Fruit fly (Drosophila melanogaster) whole organism, embryonic: ENCODE results near the gene Dic4.

ENCODE experiments used
- Atf6 ChIP-seq: fragments of 200-800 bp; sonication (Bioruptor generic); IDR thresholded peaks from 2 replicates; pipeline ENCODE4 v1.3.6; 2022; ENCODE audit warnings: missing biosample characterization, missing genetic modification characterization
- CG10431 ChIP-seq: fragments of 200-800 bp; sonication (Bioruptor generic); optimal IDR thresholded peaks from 3 replicates; lab custom pipeline; 2018; ENCODE audit warnings: missing biosample characterization, mild to moderate bottlenecking, missing genetic modification characterization
- CG11723 ChIP-seq: fragments of 200-800 bp; sonication (Bioruptor generic); optimal IDR thresholded peaks from 2 replicates; lab custom pipeline; 2017; ENCODE audit warnings: missing biosample characterization, mild to moderate bottlenecking, missing genetic modification characterization
- CG12104 ChIP-seq: fragments of 200-800 bp; sonication (Bioruptor generic); optimal IDR thresholded peaks from 3 replicates; lab custom pipeline; 2016; ENCODE audit warnings: missing biosample characterization, missing genetic modification characterization
- CG12155 ChIP-seq: fragments of 200-800 bp; sonication (Bioruptor generic); optimal IDR thresholded peaks from 3 replicates; lab custom pipeline; 2016; ENCODE audit warnings: missing biosample characterization, missing genetic modification characterization
- CG13296 ChIP-seq: fragments of 200-800 bp; sonication (Bioruptor generic); optimal IDR thresholded peaks from 3 replicates; lab custom pipeline; 2018; ENCODE audit warnings: missing biosample characterization, mild to moderate bottlenecking, missing genetic modification characterization
- CG14710 ChIP-seq: fragments of 200-800 bp; sonication (Bioruptor generic); optimal IDR thresholded peaks from 3 replicates; lab custom pipeline; 2019; ENCODE audit warnings: missing biosample characterization, mild to moderate bottlenecking, missing genetic modification characterization, moderate library complexity
- CG15479 ChIP-seq: fragments of 200-800 bp; sonication (Bioruptor generic); optimal IDR thresholded peaks from 3 replicates; lab custom pipeline; 2019; ENCODE audit warnings: missing biosample characterization, mild to moderate bottlenecking, missing genetic modification characterization, moderate library complexity
- CG1647 ChIP-seq: fragments of 200-800 bp; sonication (Bioruptor generic); optimal IDR thresholded peaks from 3 replicates; lab custom pipeline; 2016; ENCODE audit warnings: missing biosample characterization, missing genetic modification characterization
- CG16815 ChIP-seq: fragments of 200-800 bp; sonication (Bioruptor generic); optimal IDR thresholded peaks from 3 replicates; lab custom pipeline; 2017; ENCODE audit warnings: missing biosample characterization, mild to moderate bottlenecking, missing genetic modification characterization
- CG17829 ChIP-seq: fragments of 200-800 bp; optimal IDR thresholded peaks from 2 replicates; lab custom pipeline; 2019; ENCODE audit warnings: missing biosample characterization, mild to moderate bottlenecking, missing genetic modification characterization, moderate library complexity
- CG18011 ChIP-seq: fragments of 200-800 bp; sonication (Bioruptor generic); optimal IDR thresholded peaks from 2 replicates; lab custom pipeline; 2017; ENCODE audit warnings: missing biosample characterization, missing genetic modification characterization, mild to moderate bottlenecking, moderate library complexity, missing genotype
- CG2116 ChIP-seq: fragments of 200-800 bp; sonication (Bioruptor generic); optimal IDR thresholded peaks from 3 replicates; lab custom pipeline; 2018; ENCODE audit warnings: missing biosample characterization, mild to moderate bottlenecking, missing genetic modification characterization
- CG2712 ChIP-seq: fragments of 200-800 bp; optimal IDR thresholded peaks from 3 replicates; lab custom pipeline; 2019; ENCODE audit warnings: missing biosample characterization, mild to moderate bottlenecking, missing genetic modification characterization, moderate library complexity
- CG31224 ChIP-seq: fragments of 200-800 bp; sonication (Bioruptor generic); IDR thresholded peaks from 2 replicates; pipeline ENCODE4 v1.3.6; 2022; ENCODE audit warnings: missing biosample characterization, missing genetic modification characterization
- CG31365 ChIP-seq: fragments of 200-800 bp; sonication (Bioruptor generic); optimal IDR thresholded peaks from 2 replicates; lab custom pipeline; 2018; ENCODE audit warnings: missing biosample characterization, mild to moderate bottlenecking, missing genetic modification characterization
- CG32767 ChIP-seq: fragments of 200-800 bp; sonication (Bioruptor generic); IDR thresholded peaks from 2 replicates; pipeline ENCODE4 v1.3.6; 2022; ENCODE audit warnings: missing biosample characterization, missing genetic modification characterization
- CG34224 ChIP-seq: fragments of 200-800 bp; sonication (Bioruptor generic); IDR thresholded peaks from 3 replicates; pipeline ENCODE4 v1.3.6; 2022; ENCODE audit warnings: missing biosample characterization, missing genetic modification characterization; ENCODE audit not compliant: partially characterized antibody
- CG6254 ChIP-seq: fragments of 200-800 bp; sonication (Bioruptor generic); optimal IDR thresholded peaks from 3 replicates; lab custom pipeline; 2017; ENCODE audit warnings: mild to moderate bottlenecking, missing biosample characterization, missing genetic modification reagents, missing genetic modification characterization
- CG8478 ChIP-seq: fragments of >200 bp; optimal IDR thresholded peaks from 2 replicates; lab custom pipeline; 2018
- CG9609 ChIP-seq: fragments of 200-800 bp; sonication (Bioruptor generic); optimal IDR thresholded peaks from 3 replicates; lab custom pipeline; 2016; ENCODE audit warnings: missing biosample characterization, missing genetic modification characterization
- CoRest ChIP-seq: fragments of 200-800 bp; sonication (Bioruptor generic); optimal IDR thresholded peaks from 3 replicates; lab custom pipeline; 2018; ENCODE audit warnings: missing biosample characterization, mild to moderate bottlenecking, missing genetic modification characterization, moderate library complexity
- D19B ChIP-seq: fragments of 200-800 bp; sonication (Bioruptor generic); optimal IDR thresholded peaks from 2 replicates; lab custom pipeline; 2017; ENCODE audit warnings: missing biosample characterization, mild to moderate bottlenecking, missing genetic modification characterization
- Dbx ChIP-seq: fragments of 200-800 bp; sonication (Bioruptor generic); IDR thresholded peaks from 3 replicates; pipeline ENCODE4 v1.3.6; 2022; ENCODE audit warnings: missing biosample characterization, missing genetic modification characterization
- ERR ChIP-seq: fragments of 200-800 bp; sonication (Bioruptor generic); optimal IDR thresholded peaks from 2 replicates; lab custom pipeline; 2016; ENCODE audit warnings: missing biosample characterization, missing genetic modification characterization
- Fer3 ChIP-seq: fragments of 200-800 bp; sonication (Bioruptor generic); optimal IDR thresholded peaks from 2 replicates; lab custom pipeline; 2018; ENCODE audit warnings: missing biosample characterization, mild to moderate bottlenecking, missing genetic modification characterization, moderate library complexity
- HLH54F ChIP-seq: fragments of 200-800 bp; sonication (Bioruptor generic); optimal IDR thresholded peaks from 3 replicates; lab custom pipeline; 2016; ENCODE audit warnings: missing biosample characterization, missing genetic modification characterization
- Hmx ChIP-seq: fragments of 200-800 bp; sonication (Bioruptor generic); optimal IDR thresholded peaks from 2 replicates; lab custom pipeline; 2016; ENCODE audit warnings: missing biosample characterization, missing genetic modification characterization
- Lim3 ChIP-seq: fragments of 200-800 bp; sonication (Bioruptor generic); IDR thresholded peaks from 2 replicates; pipeline ENCODE4 v1.3.6; 2022; ENCODE audit warnings: missing biosample characterization, missing genetic modification characterization
- Poxn ChIP-seq: fragments of 200-800 bp; sonication (Bioruptor generic); IDR thresholded peaks from 2 replicates; pipeline ENCODE4 v1.3.6; 2022; ENCODE audit warnings: missing biosample characterization, missing genetic modification characterization
- Ravus ChIP-seq: fragments of 200-800 bp; sonication (Bioruptor generic); IDR thresholded peaks from 2 replicates; pipeline ENCODE4 v1.3.6; 2022; ENCODE audit warnings: missing biosample characterization, missing genetic modification characterization
- Ssrp ChIP-seq: fragments of 200-800 bp; sonication (Bioruptor generic); optimal IDR thresholded peaks from 2 replicates; lab custom pipeline; 2018; ENCODE audit warnings: missing biosample characterization, mild to moderate bottlenecking, missing genetic modification characterization, moderate library complexity
- Trl ChIP-seq, 3 experiments: fragments of >200 bp in 2 of 3; fragments of 200-800 bp in 1 of 3; sonication (Bioruptor generic) in 1 of 3; optimal IDR thresholded peaks; 2 replicates in 1 of 3; 3 replicates in 2 of 3; lab custom pipeline; 2016 to 2017; ENCODE audit warnings: missing biosample characterization in 1 of 3, missing genetic modification characterization in 1 of 3
- Vsx1 ChIP-seq: fragments of 200-800 bp; sonication (Bioruptor generic); optimal IDR thresholded peaks from 2 replicates; lab custom pipeline; 2017; ENCODE audit warnings: missing biosample characterization, mild to moderate bottlenecking, missing genetic modification characterization, missing genetic modification reagents
- bcd ChIP-seq: fragments of 200-800 bp; sonication (Bioruptor generic); optimal IDR thresholded peaks from 2 replicates; lab custom pipeline; 2017; ENCODE audit warnings: missing biosample characterization, mild to moderate bottlenecking, missing genetic modification characterization
- btn ChIP-seq: fragments of 200-800 bp; sonication (Bioruptor generic); optimal IDR thresholded peaks from 2 replicates; lab custom pipeline; 2016; ENCODE audit warnings: missing biosample characterization, missing genetic modification characterization
- crp ChIP-seq, 2 experiments: fragments of 200-800 bp; sonication (Bioruptor generic); optimal IDR thresholded peaks; 2 replicates in 1 of 2; 3 replicates in 1 of 2; lab custom pipeline; 2017; ENCODE audit warnings: missing biosample characterization in 2 of 2, missing genetic modification characterization in 2 of 2, mild to moderate bottlenecking in 1 of 2, moderate library complexity in 1 of 2
- dati ChIP-seq: fragments of 200-800 bp; sonication (Bioruptor generic); IDR thresholded peaks from 2 replicates; pipeline ENCODE4 v1.3.6; 2022; ENCODE audit warnings: missing biosample characterization, missing genetic modification characterization
- dimm ChIP-seq: fragments of 200-800 bp; sonication (Bioruptor generic); IDR thresholded peaks from 2 replicates; pipeline ENCODE4 v1.3.6; 2022; ENCODE audit warnings: missing biosample characterization, missing genetic modification characterization
- fd3F ChIP-seq: fragments of 200-800 bp; sonication (Bioruptor generic); optimal IDR thresholded peaks from 2 replicates; lab custom pipeline; 2018; ENCODE audit warnings: missing biosample characterization, mild to moderate bottlenecking, missing genetic modification characterization, moderate library complexity
- ftz-f1 ChIP-seq: fragments of 200-800 bp; sonication (Bioruptor generic); optimal IDR thresholded peaks from 2 replicates; lab custom pipeline; 2016; ENCODE audit warnings: missing biosample characterization, missing genetic modification characterization
- gce ChIP-seq: fragments of 200-800 bp; sonication (Bioruptor generic); IDR thresholded peaks from 3 replicates; pipeline ENCODE4 v1.3.6; 2022; ENCODE audit warnings: missing biosample characterization, missing genetic modification characterization
- jing ChIP-seq: fragments of 200-800 bp; sonication (Bioruptor generic); optimal IDR thresholded peaks from 2 replicates; lab custom pipeline; 2018; ENCODE audit warnings: missing biosample characterization, mild to moderate bottlenecking, missing genetic modification characterization
- lab ChIP-seq: fragments of 200-800 bp; sonication (Bioruptor generic); optimal IDR thresholded peaks from 3 replicates; lab custom pipeline; 2017; ENCODE audit warnings: missing biosample characterization, missing genetic modification characterization, mild to moderate bottlenecking, moderate library complexity, missing genetic modification reagents
- nau ChIP-seq: fragments of 200-800 bp; sonication (Bioruptor generic); optimal IDR thresholded peaks from 3 replicates; lab custom pipeline; 2017; ENCODE audit warnings: missing biosample characterization, mild to moderate bottlenecking, missing genetic modification characterization, missing genetic modification reagents
- row ChIP-seq: fragments of 200-800 bp; sonication (Bioruptor generic); IDR thresholded peaks from 3 replicates; pipeline ENCODE4 v1.3.6; 2022; ENCODE audit warnings: missing biosample characterization, missing genetic modification characterization
- seq ChIP-seq: fragments of 200-800 bp; sonication (Bioruptor generic); IDR thresholded peaks from 2 replicates; pipeline ENCODE4 v1.3.6; 2022; ENCODE audit warnings: missing biosample characterization, missing genetic modification characterization
- so ChIP-seq: fragments of 200-800 bp; sonication (Bioruptor generic); IDR thresholded peaks from 3 replicates; pipeline ENCODE4 v1.3.6; 2022; ENCODE audit warnings: missing biosample characterization, missing genetic modification characterization
- tio ChIP-seq: fragments of 200-800 bp; sonication (Bioruptor generic); optimal IDR thresholded peaks from 2 replicates; lab custom pipeline; 2017; ENCODE audit warnings: missing biosample characterization, missing genetic modification characterization, inconsistent platforms
- tna ChIP-seq: fragments of 200-800 bp; sonication (Bioruptor generic); IDR thresholded peaks from 2 replicates; pipeline ENCODE4 v1.3.6; 2022; ENCODE audit warnings: missing biosample characterization, missing genetic modification characterization; ENCODE audit not compliant: partially characterized antibody
- zfh1 ChIP-seq: fragments of 200-800 bp; sonication (Bioruptor generic); IDR thresholded peaks from 3 replicates; pipeline ENCODE4 v1.3.6; 2022; ENCODE audit warnings: missing biosample characterization, missing genetic modification characterization

Dic4 gene

DNA sequence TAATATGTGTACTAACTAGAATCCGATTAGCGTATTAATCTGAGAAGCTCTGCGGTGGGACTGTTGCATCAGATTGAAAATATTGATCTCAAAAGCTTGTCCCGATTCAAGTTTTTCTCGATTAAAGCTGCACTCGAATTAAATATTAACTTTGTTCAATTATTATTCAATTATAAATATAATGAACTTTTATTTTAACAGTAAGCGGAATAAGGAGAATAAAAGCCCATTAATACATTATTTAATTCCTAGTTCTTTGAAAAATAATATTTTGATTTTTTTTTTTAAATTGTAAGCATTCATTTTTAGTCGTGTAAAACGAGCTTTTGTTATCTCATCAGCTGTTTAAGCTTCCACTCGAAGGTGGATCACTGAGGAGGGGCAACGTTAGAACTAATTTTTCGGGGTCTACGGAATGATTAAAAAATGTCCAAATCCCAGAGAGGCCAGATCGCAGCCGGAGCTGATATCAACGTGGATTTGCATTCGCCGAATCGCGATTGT lies 22.8 kb downstream of the Dic4 start, which contains the start of the genes GNBP2 and GNBP1 (continued):
- no peak for TF ChIP-seq nau (GFP tag; lab: Kevin White, UChicago)
- no peak for TF ChIP-seq dati (GFP tag; lab: Robert Waterston, UW)
- no peak for TF ChIP-seq Dbx (GFP tag; lab: Robert Waterston, UW)
- no peak for TF ChIP-seq CG12104 (GFP tag; lab: Kevin White, UChicago)
- TF ChIP-seq row (GFP tag; lab: Robert Waterston, UW), result peak; percentile 77
- TF ChIP-seq CG16815, result no peak
- TF ChIP-seq gce (GFP tag; lab: Robert Waterston, UW), result peak; percentile 65; the same call in 2 of the 3 replicates
- no peak for TF ChIP-seq btn
- TF ChIP-seq lab (GFP tag; lab: Kevin White, UChicago), result peak; percentile 79
- TF ChIP-seq D19B, result peak; percentile 7
- TF ChIP-seq Atf6 (GFP tag; lab: Robert Waterston, UW), result peak; percentile 71
- peak; percentile 24 for TF ChIP-seq fd3F
- no peak for TF ChIP-seq CG11723
- TF ChIP-seq CG14710 (tag; lab: Kevin White, UChicago), result peak; percentile 13
- TF ChIP-seq Hmx (GFP tag; lab: Kevin White, UChicago), result no peak
- TF ChIP-seq Fer3 (tag; lab: Kevin White, UChicago), result peak; percentile 75
- no peak for TF ChIP-seq CG31365 (tag; lab: Kevin White, UChicago)
- TF ChIP-seq CG18011, result no peak
- TF ChIP-seq CG15479, result no peak
- TF ChIP-seq CG17829 (tag; lab: Kevin White, UChicago), result peak; percentile 42
- TF ChIP-seq jing (GFP tag; lab: Kevin White, UChicago), result no peak
- TF ChIP-seq CG8478 (lab: Kevin White, UChicago), result no peak
- no peak for TF ChIP-seq Vsx1 (GFP tag; lab: Kevin White, UChicago)
- peak; percentile 0 for TF ChIP-seq CG2116 (GFP tag; lab: Kevin White, UChicago)
- 0 out of 3 replicates have a peak, but pooled peaks have one; percentile 31 for TF ChIP-seq so (GFP tag; lab: Robert Waterston, UW)
- no peak; the same call in 1 of the 2 replicates for TF ChIP-seq dimm
- TF ChIP-seq CG9609 (GFP tag; lab: Kevin White, UChicago), result no peak
- no peak; the same call in 1 of the 2 replicates for TF ChIP-seq Ravus (GFP tag; lab: Robert Waterston, UW)
- no peak for TF ChIP-seq CG10431
- no peak for TF ChIP-seq ftz-f1 (GFP tag; lab: Kevin White, UChicago)
- TF ChIP-seq HLH54F, result no peak
- TF ChIP-seq CG31224 (GFP tag; lab: Robert Waterston, UW), result no peak
- peak; percentile 70 for TF ChIP-seq CG2712 (tag; lab: Kevin White, UChicago)
- TF ChIP-seq CG6254 (GFP tag; lab: Kevin White, UChicago), result peak; percentile 18
- peak; percentile 34 for TF ChIP-seq bcd (GFP tag; lab: Kevin White, UChicago)
- TF ChIP-seq Trl (optimal IDR thresholded peaks at IDR 0.05; lab: Kevin White, UChicago), result no peak
- no peak for TF ChIP-seq Trl (GFP tag; optimal IDR thresholded peaks at IDR 0.05; lab: Kevin White, UChicago)
- peak; percentile 64 for TF ChIP-seq CoRest (tag; lab: Kevin White, UChicago)
- TF ChIP-seq Lim3, result no peak
- TF ChIP-seq CG1647 (GFP tag; lab: Kevin White, UChicago), result no peak
- TF ChIP-seq seq (GFP tag; lab: Robert Waterston, UW), result no peak
- TF ChIP-seq ERR (GFP tag; lab: Kevin White, UChicago), result no peak
- TF ChIP-seq Poxn, result no peak
- TF ChIP-seq CG12155, result no peak
- no peak for TF ChIP-seq tna (GFP tag; lab: Robert Waterston, UW)
- no peak for TF ChIP-seq CG32767 (GFP tag; lab: Robert Waterston, UW)
- TF ChIP-seq CG13296, result peak; percentile 48
- TF ChIP-seq crp (GFP tag; optimal IDR thresholded peaks at IDR 0.05; lab: Kevin White, UChicago), result peak in 1 of 2 experiments; percentile 60
- TF ChIP-seq zfh1, result no peak
- TF ChIP-seq CG34224 (GFP tag; lab: Robert Waterston, UW), result no peak
- TF ChIP-seq tio (GFP tag; lab: Kevin White, UChicago), result no peak
- TF ChIP-seq Ssrp (tag; lab: Kevin White, UChicago), result peak; percentile 37
